Fruit fly (Drosophila melanogaster) whole organism, prepupa: Measurements from ENCODE around the gene CG3032.

Source experiments
- Blimp-1 ChIP-seq: fragments of 200-800 bp; sonication (Bioruptor generic); optimal IDR thresholded peaks from 3 replicates; lab custom pipeline; 2017; ENCODE audit warnings: missing biosample characterization, missing genetic modification characterization, mild to moderate bottlenecking, moderate library complexity, missing genetic modification reagents
- CG10631 ChIP-seq: fragments of 200-800 bp; sonication (Bioruptor generic); optimal IDR thresholded peaks from 2 replicates; lab custom pipeline; 2016; ENCODE audit warnings: missing biosample characterization, missing genetic modification characterization
- CG10669 ChIP-seq: fragments of 200-800 bp; sonication (Bioruptor generic); optimal IDR thresholded peaks from 3 replicates; lab custom pipeline; 2018; ENCODE audit warnings: missing biosample characterization, mild to moderate bottlenecking, missing genetic modification characterization, moderate library complexity
- CG11294 ChIP-seq: fragments of 200-800 bp; sonication (Bioruptor generic); IDR thresholded peaks from 2 replicates; pipeline ENCODE4 v1.3.6; 2022; ENCODE audit warnings: missing biosample characterization, missing genetic modification characterization
- CG11902 ChIP-seq: fragments of 200-800 bp; sonication (Bioruptor generic); optimal IDR thresholded peaks from 3 replicates; lab custom pipeline; 2016; ENCODE audit warnings: missing biosample characterization, missing genetic modification characterization
- CG15336 ChIP-seq: fragments of 200-800 bp; sonication (Bioruptor generic); IDR thresholded peaks from 2 replicates; pipeline ENCODE4 v1.3.6; 2022; ENCODE audit warnings: missing biosample characterization, missing genetic modification characterization
- CG3032 ChIP-seq: fragments of 200-800 bp; optimal IDR thresholded peaks from 2 replicates; lab custom pipeline; 2019; ENCODE audit warnings: missing biosample characterization, mild to moderate bottlenecking, missing genetic modification characterization, moderate library complexity
- CG31627 ChIP-seq: fragments of 200-800 bp; sonication (Bioruptor generic); optimal IDR thresholded peaks from 3 replicates; lab custom pipeline; 2016; ENCODE audit warnings: missing biosample characterization, missing genetic modification characterization
- CG34406 ChIP-seq: fragments of 200-800 bp; sonication (Bioruptor generic); optimal IDR thresholded peaks from 3 replicates; lab custom pipeline; 2016; ENCODE audit warnings: missing biosample characterization, missing genetic modification characterization
- CG3919 ChIP-seq: fragments of 200-800 bp; sonication (Bioruptor generic); optimal IDR thresholded peaks from 3 replicates; lab custom pipeline; 2016; ENCODE audit warnings: missing biosample characterization, missing genetic modification characterization
- CG4318 ChIP-seq: fragments of 200-800 bp; sonication (Bioruptor generic); optimal IDR thresholded peaks from 3 replicates; lab custom pipeline; 2017; ENCODE audit warnings: missing biosample characterization, mild to moderate bottlenecking, missing genetic modification characterization
- CG6163 ChIP-seq: fragments of 200-800 bp; sonication (Bioruptor generic); IDR thresholded peaks from 3 replicates; pipeline ENCODE4 v1.3.6; 2022; ENCODE audit warnings: missing biosample characterization, missing genetic modification characterization
- CG6792 ChIP-seq: fragments of 200-800 bp; sonication (Bioruptor generic); optimal IDR thresholded peaks from 3 replicates; lab custom pipeline; 2016; ENCODE audit warnings: missing biosample characterization, missing genetic modification characterization
- CG6808 ChIP-seq: fragments of 200-800 bp; sonication (Bioruptor generic); optimal IDR thresholded peaks from 3 replicates; lab custom pipeline; 2017; ENCODE audit warnings: missing biosample characterization, missing genetic modification characterization, mild to moderate bottlenecking, moderate library complexity, missing genetic modification reagents
- CG6854 ChIP-seq: fragments of 200-800 bp; sonication (Bioruptor generic); optimal IDR thresholded peaks from 2 replicates; lab custom pipeline; 2017; ENCODE audit warnings: missing biosample characterization, mild to moderate bottlenecking, missing genetic modification characterization
- CG8319 ChIP-seq: fragments of 200-800 bp; sonication (Bioruptor generic); optimal IDR thresholded peaks from 3 replicates; lab custom pipeline; 2016; ENCODE audit warnings: missing biosample characterization, missing genetic modification characterization
- CG9139 ChIP-seq: fragments of 200-800 bp; sonication (Bioruptor generic); optimal IDR thresholded peaks from 3 replicates; lab custom pipeline; 2017; ENCODE audit warnings: missing biosample characterization, mild to moderate bottlenecking, missing genetic modification characterization
- Eip75B ChIP-seq: fragments of 200-800 bp; sonication (Bioruptor generic); optimal IDR thresholded peaks from 3 replicates; lab custom pipeline; 2016; ENCODE audit warnings: missing biosample characterization, missing genetic modification characterization
- Eip78C ChIP-seq: fragments of 200-800 bp; sonication (Bioruptor generic); peaks from one replicate; lab custom pipeline; 2016; ENCODE audit warnings: missing biosample characterization, missing genetic modification characterization
- Ets21C ChIP-seq: fragments of 200-800 bp; sonication (Bioruptor generic); optimal IDR thresholded peaks from 3 replicates; lab custom pipeline; 2016; ENCODE audit warnings: missing biosample characterization, missing genetic modification characterization
- Ets96B ChIP-seq: fragments of 200-800 bp; optimal IDR thresholded peaks from 2 replicates; lab custom pipeline; 2019; ENCODE audit warnings: missing biosample characterization, mild to moderate bottlenecking, missing genetic modification characterization, moderate library complexity
- Gug ChIP-seq: fragments of 200-800 bp; sonication (Bioruptor generic); IDR thresholded peaks from 2 replicates; pipeline ENCODE4 v1.3.6; 2022; ENCODE audit warnings: missing biosample characterization, missing genetic modification characterization
- Hr38 ChIP-seq: sonication (Bioruptor generic); optimal IDR thresholded peaks from 2 replicates; lab custom pipeline; 2016; ENCODE audit warnings: missing biosample characterization, missing genetic modification characterization
- Hr39 ChIP-seq: fragments of 200-800 bp; sonication (Bioruptor generic); optimal IDR thresholded peaks from 2 replicates; lab custom pipeline; 2016; ENCODE audit warnings: missing biosample characterization, missing genetic modification characterization
- Hr4 ChIP-seq: fragments of 200-800 bp; sonication (Bioruptor generic); optimal IDR thresholded peaks from 3 replicates; lab custom pipeline; 2016; ENCODE audit warnings: missing biosample characterization, missing genetic modification characterization
- Lpt ChIP-seq: fragments of 200-800 bp; sonication (Bioruptor generic); optimal IDR thresholded peaks from 3 replicates; lab custom pipeline; 2016; ENCODE audit warnings: missing biosample characterization, missing genetic modification characterization
- Met ChIP-seq: fragments of 200-800 bp; sonication (Bioruptor generic); optimal IDR thresholded peaks from 3 replicates; lab custom pipeline; 2016; ENCODE audit warnings: missing biosample characterization, missing genetic modification characterization
- OdsH ChIP-seq: fragments of 200-800 bp; sonication (Bioruptor generic); optimal IDR thresholded peaks from 3 replicates; lab custom pipeline; 2016; ENCODE audit warnings: missing biosample characterization, missing genetic modification characterization
- Sox102F ChIP-seq: fragments of 200-800 bp; sonication (Bioruptor generic); optimal IDR thresholded peaks from 2 replicates; lab custom pipeline; 2016; ENCODE audit warnings: missing biosample characterization, mild to moderate bottlenecking, missing genetic modification characterization
- Sox15 ChIP-seq: fragments of 200-800 bp; sonication (Bioruptor generic); optimal IDR thresholded peaks from 3 replicates; lab custom pipeline; 2016; ENCODE audit warnings: missing biosample characterization, missing genetic modification characterization
- achi ChIP-seq: fragments of 200-800 bp; sonication (Bioruptor generic); optimal IDR thresholded peaks from 3 replicates; lab custom pipeline; 2016; ENCODE audit warnings: missing biosample characterization, missing genetic modification characterization
- acj6 ChIP-seq: fragments of 200-800 bp; sonication (Bioruptor generic); optimal IDR thresholded peaks from 3 replicates; lab custom pipeline; 2016; ENCODE audit warnings: missing biosample characterization, missing genetic modification characterization
- cyc ChIP-seq: fragments of 200-800 bp; sonication (Bioruptor generic); optimal IDR thresholded peaks from 3 replicates; lab custom pipeline; 2016; ENCODE audit warnings: missing biosample characterization, missing genetic modification characterization
- dac ChIP-seq: fragments of 200-800 bp; sonication (Bioruptor generic); optimal IDR thresholded peaks from 2 replicates; lab custom pipeline; 2017; ENCODE audit warnings: missing biosample characterization, mild to moderate bottlenecking, missing genetic modification characterization
- eg ChIP-seq: fragments of 200-800 bp; sonication (Bioruptor generic); IDR thresholded peaks from 3 replicates; pipeline ENCODE4 v1.3.6; 2022; ENCODE audit warnings: missing biosample characterization, missing genetic modification characterization
- fd59A ChIP-seq: fragments of 200-800 bp; sonication (Bioruptor generic); optimal IDR thresholded peaks from 2 replicates; lab custom pipeline; 2017; ENCODE audit warnings: missing biosample characterization, mild to moderate bottlenecking, missing genetic modification characterization, missing genetic modification reagents
- fd85E ChIP-seq: fragments of 200-800 bp; sonication (Bioruptor generic); optimal IDR thresholded peaks from 3 replicates; lab custom pipeline; 2016; ENCODE audit warnings: missing biosample characterization, missing genetic modification characterization
- fkh ChIP-seq: fragments of 200-800 bp; sonication (Bioruptor generic); optimal IDR thresholded peaks from 3 replicates; lab custom pipeline; 2017; ENCODE audit warnings: missing biosample characterization, mild to moderate bottlenecking, missing genetic modification characterization, moderate library complexity
- lz ChIP-seq: fragments of 200-800 bp; sonication (Bioruptor generic); optimal IDR thresholded peaks from 3 replicates; lab custom pipeline; 2016; ENCODE audit warnings: missing biosample characterization, missing genetic modification characterization
- net ChIP-seq: fragments of 200-800 bp; sonication (Bioruptor generic); optimal IDR thresholded peaks from 3 replicates; lab custom pipeline; 2016; ENCODE audit warnings: missing biosample characterization, missing genetic modification characterization
- spab ChIP-seq: fragments of 200-800 bp; sonication (Bioruptor generic); optimal IDR thresholded peaks from 2 replicates; lab custom pipeline; 2017; ENCODE audit warnings: missing biosample characterization, mild to moderate bottlenecking, missing genetic modification characterization, missing genetic modification reagents
- ss ChIP-seq, 2 experiments: fragments of 200-800 bp; sonication (Bioruptor generic); optimal IDR thresholded peaks; 2 replicates in 1 of 2; 3 replicates in 1 of 2; lab custom pipeline; 2017 to 2018; ENCODE audit warnings: mild to moderate bottlenecking in 2 of 2, missing biosample characterization in 2 of 2, missing genetic modification characterization in 2 of 2, moderate library complexity in 1 of 2
- svp ChIP-seq: fragments of 200-800 bp; sonication (Bioruptor generic); peaks from one replicate; lab custom pipeline; 2016; ENCODE audit warnings: missing biosample characterization, missing genetic modification characterization
- vri ChIP-seq: fragments of 200-800 bp; sonication (Bioruptor generic); optimal IDR thresholded peaks from 3 replicates; lab custom pipeline; 2016; ENCODE audit warnings: missing biosample characterization, mild to moderate bottlenecking, missing genetic modification characterization

Gene CG3032

DNA sequence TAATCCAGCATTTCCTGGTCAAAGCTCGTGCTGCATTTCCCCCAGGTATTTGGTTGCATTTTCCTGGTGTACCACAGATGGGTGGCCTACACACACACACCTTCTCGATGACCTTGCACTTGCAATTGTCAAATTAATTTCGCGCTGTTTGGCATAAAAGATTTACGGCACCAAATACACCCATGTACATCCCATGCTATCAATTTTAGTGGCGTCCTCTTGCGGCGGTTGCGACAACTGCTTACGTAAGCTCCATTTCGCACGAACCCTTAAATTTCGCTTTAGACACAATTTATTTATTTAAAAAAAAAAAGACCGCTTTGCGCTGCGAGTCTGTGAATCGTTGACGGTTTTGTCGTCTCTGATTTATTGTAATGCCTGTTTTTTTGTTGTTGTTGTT, 8.2 kb downstream of the CG3032 start:
- TF ChIP-seq CG31627 (GFP tag; lab: Kevin White, UChicago) (no peak), CG11902 (GFP tag; lab: Kevin White, UChicago) (no peak), CG6163 (GFP tag; lab: Robert Waterston, UW) (no peak), achi (no peak), Hr4 (GFP tag; lab: Kevin White, UChicago) (no peak), OdsH (GFP tag; lab: Kevin White, UChicago) (no peak)
- TF ChIP-seq, all 60 proteins: peak for 0

DNA sequence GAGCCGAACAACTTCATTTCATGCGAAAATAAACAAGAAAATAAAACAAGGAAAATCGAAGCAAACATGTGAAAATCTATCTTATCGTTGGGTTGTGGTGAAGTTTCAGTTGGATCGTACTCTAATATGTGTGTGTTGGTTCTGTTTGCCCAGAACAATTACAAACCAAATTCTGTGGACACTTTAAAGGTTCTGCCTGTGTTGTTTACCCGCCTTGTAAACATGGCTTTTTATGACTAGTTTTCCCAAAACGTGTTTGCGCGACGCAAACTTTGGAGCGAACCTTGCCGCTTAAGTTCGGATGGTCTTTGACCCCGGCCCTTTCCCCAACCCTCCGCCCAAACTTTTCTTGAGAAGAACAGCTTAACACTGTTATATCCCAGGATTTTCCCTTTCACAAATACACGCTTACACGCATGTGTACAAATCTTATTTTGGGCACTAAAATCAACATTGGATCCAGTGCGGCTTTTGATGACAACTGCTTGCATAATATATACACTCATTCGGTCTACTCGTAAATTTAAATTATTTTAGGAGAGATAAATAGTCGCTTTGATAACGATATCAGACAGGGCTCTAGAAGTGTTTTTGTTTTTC, 9.5 kb downstream of the CG3032 start:
- no peak for TF ChIP-seq CG15336 (GFP tag; lab: Robert Waterston, UW)
- TF ChIP-seq lz = no peak
- no peak for TF ChIP-seq fd59A (GFP tag; lab: Kevin White, UChicago)
- TF ChIP-seq spab (GFP tag; lab: Kevin White, UChicago) = no peak
- no peak for TF ChIP-seq CG10631
- TF ChIP-seq CG10669 (GFP tag; lab: Kevin White, UChicago) = no peak
- TF ChIP-seq vri (GFP tag; lab: Kevin White, UChicago) = no peak
- TF ChIP-seq Eip78C (GFP tag; lab: Kevin White, UChicago) = peak; percentile 31
- TF ChIP-seq CG9139 = no peak
- peak; percentile 3 for TF ChIP-seq Met (GFP tag; lab: Kevin White, UChicago)
- no peak for TF ChIP-seq CG8319 (GFP tag; lab: Kevin White, UChicago)
- TF ChIP-seq CG3032 (tag; lab: Kevin White, UChicago) = no peak
- no peak for TF ChIP-seq dac (GFP tag; lab: Kevin White, UChicago)
- no peak for TF ChIP-seq Sox15 (GFP tag; lab: Kevin White, UChicago)
- TF ChIP-seq CG4318 = no peak
- no peak for TF ChIP-seq ss (GFP tag; optimal IDR thresholded peaks at IDR 0.05; lab: Kevin White, UChicago)
- peak; percentile 98 for TF ChIP-seq fkh (GFP tag; lab: Kevin White, UChicago)
- TF ChIP-seq Hr39 = no peak
- no peak for TF ChIP-seq Ets96B (tag; lab: Kevin White, UChicago)
- no peak for TF ChIP-seq Blimp-1 (GFP tag; lab: Kevin White, UChicago)
- no peak for TF ChIP-seq fd85E (GFP tag; lab: Kevin White, UChicago)
- TF ChIP-seq svp (GFP tag; lab: Kevin White, UChicago) = peak; percentile 30
- no peak for TF ChIP-seq Gug
- no peak for TF ChIP-seq OdsH (GFP tag; lab: Kevin White, UChicago)
- TF ChIP-seq CG6854 (GFP tag; lab: Kevin White, UChicago) = no peak
- TF ChIP-seq CG6808 = no peak
- no peak for TF ChIP-seq Ets21C (GFP tag; lab: Kevin White, UChicago)
- no peak for TF ChIP-seq CG3919 (GFP tag; lab: Kevin White, UChicago)

DNA sequence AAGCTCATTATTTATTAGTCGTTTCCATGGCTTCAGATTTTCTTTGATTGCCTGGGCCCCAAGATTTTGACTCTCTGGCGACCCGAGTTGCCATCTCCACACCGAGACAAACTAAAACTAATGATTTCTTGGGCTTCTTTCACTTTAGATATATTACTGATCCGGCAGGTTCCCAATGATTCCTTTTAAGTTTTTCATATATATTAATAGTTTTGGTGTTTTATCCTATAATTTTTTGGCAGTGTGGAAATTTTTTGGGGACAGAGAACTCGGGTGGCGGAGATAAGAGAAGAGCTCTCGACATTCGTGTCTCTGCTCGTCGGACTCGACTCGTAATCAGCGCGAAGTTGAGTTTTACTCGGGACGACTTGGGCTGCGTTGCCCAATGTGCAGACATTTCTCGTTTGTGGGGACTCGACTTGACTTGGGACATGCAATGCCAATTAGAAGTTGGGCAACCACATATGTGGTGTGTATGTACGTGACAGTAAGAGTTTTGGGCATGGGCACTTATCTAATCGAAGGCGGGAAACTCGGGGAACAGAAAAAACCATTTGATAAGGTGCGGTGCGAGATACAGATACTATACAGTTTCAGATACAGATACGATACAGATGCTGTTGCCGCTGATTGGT, 12.4 kb downstream of the CG3032 start:
- TF ChIP-seq CG11902 (GFP tag; lab: Kevin White, UChicago) (no peak), dac (GFP tag; lab: Kevin White, UChicago) (no peak), eg (peak; percentile 68), Hr38 (GFP tag; lab: Kevin White, UChicago) (no peak), CG3919 (GFP tag; lab: Kevin White, UChicago) (peak; percentile 11), cyc (peak; percentile 24), Met (GFP tag; lab: Kevin White, UChicago) (peak; percentile 64), CG6854 (GFP tag; lab: Kevin White, UChicago) (no peak), acj6 (GFP tag; lab: Kevin White, UChicago) (peak; percentile 17), Sox102F (GFP tag; lab: Kevin White, UChicago) (peak; percentile 37), Ets96B (tag; lab: Kevin White, UChicago) (no peak), Ets21C (GFP tag; lab: Kevin White, UChicago) (peak; percentile 7), vri (GFP tag; lab: Kevin White, UChicago) (peak; percentile 56), net (GFP tag; lab: Kevin White, UChicago) (peak; percentile 18), CG8319 (GFP tag; lab: Kevin White, UChicago) (no peak), CG6163 (GFP tag; lab: Robert Waterston, UW) (no peak), Eip78C (GFP tag; lab: Kevin White, UChicago) (peak; percentile 74), achi (peak; percentile 40), CG6808 (no peak), Hr4 (GFP tag; lab: Kevin White, UChicago) (no peak), CG3032 (tag; lab: Kevin White, UChicago) (peak; percentile 18), CG34406 (GFP tag; lab: Kevin White, UChicago) (peak; percentile 32), CG6792 (GFP tag; lab: Kevin White, UChicago) (peak; percentile 17), fkh (GFP tag; lab: Kevin White, UChicago) (no peak), Hr39 (peak; percentile 36), Eip75B (GFP tag; lab: Kevin White, UChicago) (no peak), CG11294 (no peak), fd85E (GFP tag; lab: Kevin White, UChicago) (no peak), Sox15 (GFP tag; lab: Kevin White, UChicago) (no peak), Blimp-1 (GFP tag; lab: Kevin White, UChicago) (no peak), Lpt (GFP tag; lab: Kevin White, UChicago) (no peak), CG31627 (GFP tag; lab: Kevin White, UChicago) (no peak)
